Worm (Caenorhabditis elegans) whole organism, L2 larva: ENCODE results near the gene phat-7.

Experiments used
- F13H6.1 ChIP-seq: sonication (generic microtip); optimal IDR thresholded peaks from 2 replicates; lab custom pipeline; 2016; ENCODE audit warnings: missing genetic modification characterization, missing compliant biosample characterization
- R02D3.7 ChIP-seq: fragments of 150-350 bp; optimal IDR thresholded peaks from 2 replicates; lab custom pipeline; 2014; ENCODE audit warnings: missing biosample characterization, missing genetic modification characterization
- aly-2 ChIP-seq: fragments of 150-350 bp; optimal IDR thresholded peaks from 2 replicates; lab custom pipeline; 2014; ENCODE audit warnings: missing biosample characterization, missing genetic modification characterization
- ama-1 ChIP-seq: fragments of 150-350 bp; optimal IDR thresholded peaks from 2 replicates; lab custom pipeline; 2018; ENCODE audit warnings: inconsistent platforms
- blmp-1 ChIP-seq: sonication (generic microtip); optimal IDR thresholded peaks from 2 replicates; lab custom pipeline; 2017; ENCODE audit warnings: missing genetic modification characterization, mild to moderate bottlenecking, missing compliant biosample characterization, antibody characterized with exemption, moderate library complexity; ENCODE audit not compliant: insufficient read depth
- ceh-16 ChIP-seq: fragments of 150-350 bp; optimal IDR thresholded peaks from 2 replicates; lab custom pipeline; 2014; ENCODE audit warnings: missing biosample characterization, missing genetic modification characterization
- crh-2 ChIP-seq: sonication (generic microtip); optimal IDR thresholded peaks from 2 replicates; lab custom pipeline; 2017; ENCODE audit warnings: missing biosample characterization, missing genetic modification characterization
- dmd-4 ChIP-seq: sonication (generic microtip); optimal IDR thresholded peaks from 2 replicates; lab custom pipeline; 2017; ENCODE audit warnings: missing biosample characterization, missing genetic modification characterization
- egl-27 ChIP-seq: sonication (generic microtip); optimal IDR thresholded peaks from 3 replicates; lab custom pipeline; 2017; ENCODE audit warnings: missing biosample characterization, missing genetic modification reagents, missing genetic modification characterization
- elt-3 ChIP-seq: sonication (generic microtip); optimal IDR thresholded peaks from 2 replicates; lab custom pipeline; 2017; ENCODE audit warnings: missing biosample characterization, missing genetic modification characterization
- fos-1 ChIP-seq: fragments of 150-350 bp; optimal IDR thresholded peaks from 2 replicates; lab custom pipeline; 2014; ENCODE audit warnings: missing biosample characterization, missing genetic modification characterization
- gmeb-1 ChIP-seq: fragments of 150-350 bp; optimal IDR thresholded peaks from 2 replicates; lab custom pipeline; 2014; ENCODE audit warnings: missing biosample characterization, missing genetic modification characterization
- lin-11 ChIP-seq: fragments of 150-350 bp; sonication (generic microtip); optimal IDR thresholded peaks from 2 replicates; lab custom pipeline; 2014; ENCODE audit warnings: missing biosample characterization, missing genetic modification characterization, inconsistent platforms, mixed read lengths
- lin-39 ChIP-seq: fragments of 150-350 bp; optimal IDR thresholded peaks from 2 replicates; lab custom pipeline; 2014; ENCODE audit warnings: missing biosample characterization, missing genetic modification reagents, missing genetic modification characterization
- mab-5 ChIP-seq: fragments of 150-350 bp; optimal IDR thresholded peaks from 2 replicates; lab custom pipeline; 2014; ENCODE audit warnings: missing biosample characterization, missing genetic modification characterization
- nhr-10 ChIP-seq: sonication (generic microtip); optimal IDR thresholded peaks from 2 replicates; lab custom pipeline; 2017; ENCODE audit warnings: missing biosample characterization, missing genetic modification characterization
- nhr-12 ChIP-seq: fragments of 150-350 bp; optimal IDR thresholded peaks from 2 replicates; lab custom pipeline; 2014; ENCODE audit warnings: missing biosample characterization, missing genetic modification characterization
- nhr-129 ChIP-seq: fragments of 150-350 bp; optimal IDR thresholded peaks from 2 replicates; lab custom pipeline; 2014; ENCODE audit warnings: missing biosample characterization, missing genetic modification characterization
- nhr-21 ChIP-seq: fragments of 150-350 bp; optimal IDR thresholded peaks from 2 replicates; lab custom pipeline; 2014; ENCODE audit warnings: missing biosample characterization, missing genetic modification characterization
- nhr-25 ChIP-seq: fragments of 150-350 bp; sonication (generic microtip); optimal IDR thresholded peaks from 3 replicates; lab custom pipeline; 2014; ENCODE audit warnings: missing biosample characterization, missing genetic modification characterization
- nhr-77 ChIP-seq: fragments of 150-350 bp; optimal IDR thresholded peaks from 2 replicates; lab custom pipeline; 2014; ENCODE audit warnings: missing biosample characterization, missing genetic modification characterization
- peb-1 ChIP-seq: fragments of 150-350 bp; optimal IDR thresholded peaks from 2 replicates; lab custom pipeline; 2014; ENCODE audit warnings: missing biosample characterization, missing genetic modification characterization
- sem-4 ChIP-seq: fragments of 150-350 bp; optimal IDR thresholded peaks from 2 replicates; lab custom pipeline; 2014; ENCODE audit warnings: missing biosample characterization, missing genetic modification reagents, missing genetic modification characterization
- skn-1 ChIP-seq: sonication (generic microtip); optimal IDR thresholded peaks from 2 replicates; lab custom pipeline; 2017; ENCODE audit warnings: missing biosample characterization, missing genetic modification characterization
- sma-3 ChIP-seq: sonication (generic microtip); optimal IDR thresholded peaks from 2 replicates; lab custom pipeline; 2016; ENCODE audit warnings: missing genetic modification reagents, missing genetic modification characterization, missing compliant biosample characterization
- sma-9 ChIP-seq, 2 experiments: fragments of 150-350 bp in 1 of 2; sonication (generic microtip) in 1 of 2; optimal IDR thresholded peaks; 2 replicates each; lab custom pipeline; 2014 to 2016; ENCODE audit warnings: missing genetic modification characterization in 2 of 2, mild to moderate bottlenecking in 1 of 2, missing biosample characterization in 1 of 2, missing compliant biosample characterization in 1 of 2, missing genetic modification reagents in 1 of 2, moderate library complexity in 1 of 2
- unc-39 ChIP-seq: fragments of 150-350 bp; optimal IDR thresholded peaks from 2 replicates; lab custom pipeline; 2014; ENCODE audit warnings: missing biosample characterization, missing genetic modification characterization
- unc-55 ChIP-seq: fragments of 150-350 bp; sonication (generic microtip); optimal IDR thresholded peaks from 3 replicates; lab custom pipeline; 2014; ENCODE audit warnings: missing biosample characterization, missing genetic modification reagents, missing genetic modification characterization
- unc-62 ChIP-seq: fragments of 150-350 bp; optimal IDR thresholded peaks from 2 replicates; lab custom pipeline; 2014; ENCODE audit warnings: missing biosample characterization, missing genetic modification reagents, missing genetic modification characterization
- zag-1 ChIP-seq: fragments of 150-350 bp; optimal IDR thresholded peaks from 2 replicates; lab custom pipeline; 2014; ENCODE audit warnings: missing biosample characterization, missing genetic modification characterization
- ztf-11 ChIP-seq: sonication (generic microtip); optimal IDR thresholded peaks from 2 replicates; lab custom pipeline; 2017; ENCODE audit warnings: missing biosample characterization, missing genetic modification characterization
- ztf-4 ChIP-seq: fragments of 150-350 bp; optimal IDR thresholded peaks from 2 replicates; lab custom pipeline; 2014; ENCODE audit warnings: missing biosample characterization, missing genetic modification characterization

Gene phat-7

ce11 chrV:4021776-4022175 is 24.4 kb upstream of the phat-7 start, which contains the start of gene K09D9.14:
K09D9.14 (minus strand) TSS chrV:4021876.
- TF ChIP-seq egl-27 (tag; lab: Kevin White, UChicago): no peak
- TF ChIP-seq aly-2 (tag; lab: Kevin White, UChicago): no peak
- no peak for TF ChIP-seq sma-9 (GFP tag; optimal IDR thresholded peaks at IDR 0.05; lab: Kevin White, UChicago)
- TF ChIP-seq sma-9 (tag; optimal IDR thresholded peaks at IDR 0.05; lab: Kevin White, UChicago): no peak
- no peak for TF ChIP-seq fos-1 (tag; lab: Kevin White, UChicago)
- no peak for TF ChIP-seq unc-62 (GFP tag; lab: Kevin White, UChicago)
- TF ChIP-seq skn-1: no peak
- no peak for TF ChIP-seq sma-3 (GFP tag; lab: Kevin White, UChicago)
- TF ChIP-seq crh-2: no peak
- TF ChIP-seq zag-1 (tag; lab: Kevin White, UChicago): no peak
- no peak for TF ChIP-seq lin-39 (tag; lab: Kevin White, UChicago)
- TF ChIP-seq F13H6.1 (tag; lab: Kevin White, UChicago): no peak
- no peak for TF ChIP-seq nhr-77 (tag; lab: Kevin White, UChicago)

ce11 chrV:4022309-4022708 is 23.9 kb upstream of the phat-7 start, which contains the start of gene cyp-35A3:
cyp-35A3 (plus strand) TSS chrV:4022609.
- no peak for TF ChIP-seq unc-55
- no peak for TF ChIP-seq dmd-4 (tag; lab: Kevin White, UChicago)
- no peak for TF ChIP-seq mab-5 (tag; lab: Kevin White, UChicago)
- no peak for TF ChIP-seq unc-39

DNA sequence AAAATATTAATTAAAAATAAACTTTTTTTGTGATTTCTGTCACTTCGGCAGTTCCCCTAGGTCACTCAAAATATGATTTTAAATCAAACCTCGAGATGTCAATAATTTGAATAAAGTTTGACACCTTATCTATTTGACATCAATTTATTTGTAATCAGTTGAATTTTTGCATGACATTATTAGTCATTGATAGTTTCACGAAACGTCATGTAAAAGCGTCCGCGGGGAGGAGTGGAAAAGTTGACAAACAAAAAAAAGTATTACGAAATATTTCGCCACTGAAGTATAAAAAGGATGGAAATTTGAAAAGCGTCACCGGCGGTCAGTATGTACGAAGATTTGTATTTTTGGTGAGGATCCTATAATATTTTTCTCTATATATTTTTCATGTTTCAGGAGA is 21.4 kb upstream of the phat-7 start, which contains the start of gene K09D9.1:
Gene K09D9.1 (plus strand): TSS at position 271 of the 400 bp plus-strand sequence.
- TF ChIP-seq sem-4 (tag; lab: Kevin White, UChicago): no peak
- peak; percentile 59 for TF ChIP-seq sma-9 (GFP tag; optimal IDR thresholded peaks at IDR 0.05; lab: Kevin White, UChicago)
- no peak for TF ChIP-seq sma-9 (tag; optimal IDR thresholded peaks at IDR 0.05; lab: Kevin White, UChicago)
- no peak for TF ChIP-seq nhr-12 (tag; lab: Kevin White, UChicago)
- peak; percentile 86 for TF ChIP-seq nhr-129 (tag; lab: Kevin White, UChicago)
- TF ChIP-seq skn-1: peak; percentile 67
- peak; percentile 97 for TF ChIP-seq fos-1 (tag; lab: Kevin White, UChicago)
- TF ChIP-seq gmeb-1 (tag; lab: Kevin White, UChicago): peak; percentile 46
- TF ChIP-seq crh-2: peak; percentile 34

- no peak for TF ChIP-seq nhr-10
- TF ChIP-seq nhr-129 (tag; lab: Kevin White, UChicago): peak; percentile 23
- no peak for TF ChIP-seq zag-1 (tag; lab: Kevin White, UChicago)
- TF ChIP-seq lin-39 (tag; lab: Kevin White, UChicago): no peak
- TF ChIP-seq sma-9 (GFP tag; optimal IDR thresholded peaks at IDR 0.05; lab: Kevin White, UChicago): peak; percentile 20
- TF ChIP-seq sma-9 (tag; optimal IDR thresholded peaks at IDR 0.05; lab: Kevin White, UChicago): no peak
- TF ChIP-seq nhr-21: no peak
- no peak for TF ChIP-seq nhr-25 (tag; lab: Kevin White, UChicago)
- TF ChIP-seq sma-3 (GFP tag; lab: Kevin White, UChicago): no peak
- TF ChIP-seq fos-1 (tag; lab: Kevin White, UChicago): peak; percentile 7
- TF ChIP-seq ztf-11 (tag; lab: Kevin White, UChicago): no peak
- no peak for TF ChIP-seq aly-2 (tag; lab: Kevin White, UChicago)
- no peak for TF ChIP-seq peb-1 (tag; lab: Kevin White, UChicago)
- TF ChIP-seq skn-1: no peak
- no peak for TF ChIP-seq unc-39
- no peak for TF ChIP-seq ceh-16 (tag; lab: Kevin White, UChicago)
- no peak for TF ChIP-seq R02D3.7 (tag; lab: Kevin White, UChicago)
- TF ChIP-seq, all 48 proteins: peak for 3
Measured at ce11 chrV:4029627-4030026, 16.6 kb upstream of the phat-7 start.

DNA sequence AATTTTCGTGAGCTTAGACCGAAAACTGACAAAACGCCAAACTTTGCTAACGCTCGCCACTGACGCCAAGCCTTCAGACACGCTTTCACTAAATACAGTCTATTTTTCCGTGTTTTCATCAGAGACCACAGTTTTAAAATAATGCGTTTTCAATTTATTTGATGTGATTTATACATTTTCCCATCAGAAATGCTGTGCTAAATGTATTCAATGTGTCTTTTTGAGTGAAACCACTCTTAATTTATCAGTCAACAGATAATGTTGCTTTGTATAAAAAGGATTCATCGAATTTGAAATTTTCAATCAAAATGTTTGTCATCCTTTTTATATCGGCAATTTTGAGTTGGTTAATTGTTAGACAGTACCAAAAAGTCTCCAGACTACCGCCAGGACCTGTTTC is 14.9 kb upstream of the phat-7 start, which contains the start of gene cyp-35A4:
Gene cyp-35A4 (plus strand): TSS at position 301 of the 400 bp plus-strand sequence.
- no peak for TF ChIP-seq lin-11 (tag; lab: Kevin White, UChicago)

DNA sequence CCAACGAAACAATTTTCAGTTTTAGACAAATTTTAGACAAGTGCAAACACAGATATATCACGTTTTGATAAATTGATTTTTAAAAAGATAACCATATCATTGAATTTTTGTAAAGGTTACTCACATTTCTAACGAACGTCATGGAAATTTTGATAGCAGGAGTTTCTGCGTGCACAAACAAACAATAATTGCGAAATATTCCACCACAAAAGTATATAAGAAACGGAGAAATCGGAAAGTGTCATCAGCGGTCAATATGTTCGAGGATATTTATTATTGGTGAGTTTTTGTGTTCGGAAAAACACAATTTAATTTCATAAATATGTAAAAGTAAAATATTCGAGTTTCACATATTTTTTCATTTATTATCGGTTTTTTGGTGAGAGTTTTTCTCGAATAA is 11.9 kb upstream of the phat-7 start, which contains the start of gene C49G7.7:
Gene C49G7.7 (plus strand): TSS at position 174 of the 400 bp plus-strand sequence.
- TF ChIP-seq gmeb-1 (tag; lab: Kevin White, UChicago) (no peak), ztf-4 (tag; lab: Kevin White, UChicago) (no peak), blmp-1 (no peak), ama-1 (lab: Kevin White, UChicago) (no peak), elt-3 (tag; lab: Kevin White, UChicago) (no peak), lin-11 (tag; lab: Kevin White, UChicago) (no peak), nhr-25 (tag; lab: Kevin White, UChicago) (no peak)
